Worm (Caenorhabditis elegans): Measurements from ENCODE around the gene H18N23.2.
A peak's percentile ranks its signal among the peaks of the same experiment; 100 is the strongest.

H18N23.2 gene

ce11 chrX:17627923-17628322 lies 12.7 kb downstream of the H18N23.2 start:
- TF ChIP-seq aly-1 (tag; optimal IDR thresholded peaks at IDR 0.05) (no peak), F13C5.2 (tag; optimal IDR thresholded peaks at IDR 0.05) (no peak), tbx-37 (GFP tag; conservative IDR thresholded peaks at IDR 0.05) (no peak), tra-4 (tag; optimal IDR thresholded peaks at IDR 0.05) (no peak), ceh-36 (tag; optimal IDR thresholded peaks at IDR 0.05) (no peak), B0310.2 (tag; optimal IDR thresholded peaks at IDR 0.05) (no peak), flt-1 (GFP tag; IDR thresholded peaks at IDR 0.05) (no peak), ama-1 (optimal IDR thresholded peaks at IDR 0.05) (no peak), pes-1 (GFP tag; IDR thresholded peaks at IDR 0.05) (no peak), hmg-4 (GFP tag; optimal IDR thresholded peaks at IDR 0.05) (no peak), sea-1 (GFP tag; conservative IDR thresholded peaks at IDR 0.05) (no peak), hmbx-1 (tag; optimal IDR thresholded peaks at IDR 0.05) (no peak), scrt-1 (GFP tag; IDR thresholded peaks at IDR 0.05) (no peak), tbx-11 (GFP tag; IDR thresholded peaks at IDR 0.05) (no peak), ets-7 (tag; optimal IDR thresholded peaks at IDR 0.05) (no peak)

ce11 chrX:17627382-17627781 lies 13.3 kb downstream of the H18N23.2 start:
- TF ChIP-seq B0310.2 (tag; optimal IDR thresholded peaks at IDR 0.05) (no peak), hmg-4 (GFP tag; optimal IDR thresholded peaks at IDR 0.05) (no peak), flt-1 (GFP tag; IDR thresholded peaks at IDR 0.05) (no peak), hnd-1 (tag; optimal IDR thresholded peaks at IDR 0.05) (no peak), ceh-13 (GFP tag; optimal IDR thresholded peaks at IDR 0.05) (no peak), F13C5.2 (tag; optimal IDR thresholded peaks at IDR 0.05) (no peak), ets-7 (tag; optimal IDR thresholded peaks at IDR 0.05) (no peak), sea-1 (GFP tag; conservative IDR thresholded peaks at IDR 0.05) (no peak), scrt-1 (GFP tag; IDR thresholded peaks at IDR 0.05) (no peak), tbx-37 (GFP tag; conservative IDR thresholded peaks at IDR 0.05) (no peak), ama-1 (optimal IDR thresholded peaks at IDR 0.05) (no peak), pes-1 (GFP tag; IDR thresholded peaks at IDR 0.05) (no peak), tbx-11 (GFP tag; IDR thresholded peaks at IDR 0.05) (no peak), tra-4 (tag; optimal IDR thresholded peaks at IDR 0.05) (no peak), aly-1 (tag; optimal IDR thresholded peaks at IDR 0.05) (no peak), hmbx-1 (tag; optimal IDR thresholded peaks at IDR 0.05) (no peak), ceh-36 (tag; optimal IDR thresholded peaks at IDR 0.05) (no peak)

ce11 chrX:17626599-17626998 lies 14.1 kb downstream of the H18N23.2 start:
- no peak for TF ChIP-seq hmbx-1 (tag; optimal IDR thresholded peaks at IDR 0.05)
- TF ChIP-seq ceh-13 (GFP tag; optimal IDR thresholded peaks at IDR 0.05), result no peak
- TF ChIP-seq ama-1 (optimal IDR thresholded peaks at IDR 0.05), result no peak
- no peak for TF ChIP-seq aly-1 (tag; optimal IDR thresholded peaks at IDR 0.05)
- no peak for TF ChIP-seq ets-7 (tag; optimal IDR thresholded peaks at IDR 0.05)
- TF ChIP-seq scrt-1 (GFP tag; IDR thresholded peaks at IDR 0.05), result no peak
- no peak for TF ChIP-seq B0310.2 (tag; optimal IDR thresholded peaks at IDR 0.05)
- no peak for TF ChIP-seq pes-1 (GFP tag; IDR thresholded peaks at IDR 0.05)
- no peak for TF ChIP-seq tbx-37 (GFP tag; conservative IDR thresholded peaks at IDR 0.05)
- TF ChIP-seq flt-1 (GFP tag; IDR thresholded peaks at IDR 0.05), result no peak
- no peak for TF ChIP-seq F13C5.2 (tag; optimal IDR thresholded peaks at IDR 0.05)
- TF ChIP-seq ceh-36 (tag; optimal IDR thresholded peaks at IDR 0.05), result no peak
- TF ChIP-seq hmg-4 (GFP tag; optimal IDR thresholded peaks at IDR 0.05), result no peak
- TF ChIP-seq sea-1 (GFP tag; conservative IDR thresholded peaks at IDR 0.05), result no peak
- no peak for TF ChIP-seq tra-4 (tag; optimal IDR thresholded peaks at IDR 0.05)
- TF ChIP-seq hnd-1 (tag; optimal IDR thresholded peaks at IDR 0.05), result no peak

ce11 chrX:17625729-17626128 lies 14.9 kb downstream of the H18N23.2 start:
- no peak for TF ChIP-seq scrt-1 (GFP tag; IDR thresholded peaks at IDR 0.05)
- TF ChIP-seq ceh-13 (GFP tag; optimal IDR thresholded peaks at IDR 0.05), result no peak
- no peak for TF ChIP-seq hnd-1 (tag; optimal IDR thresholded peaks at IDR 0.05)
- no peak for TF ChIP-seq B0310.2 (tag; optimal IDR thresholded peaks at IDR 0.05)
- no peak for TF ChIP-seq hmg-4 (GFP tag; optimal IDR thresholded peaks at IDR 0.05)
- TF ChIP-seq tra-4 (tag; optimal IDR thresholded peaks at IDR 0.05), result no peak
- no peak for TF ChIP-seq sea-1 (GFP tag; conservative IDR thresholded peaks at IDR 0.05)
- TF ChIP-seq tbx-37 (GFP tag; conservative IDR thresholded peaks at IDR 0.05), result no peak
- TF ChIP-seq tbx-11 (GFP tag; IDR thresholded peaks at IDR 0.05), result no peak
- TF ChIP-seq ceh-36 (tag; optimal IDR thresholded peaks at IDR 0.05), result no peak
- TF ChIP-seq ets-7 (tag; optimal IDR thresholded peaks at IDR 0.05), result no peak
- TF ChIP-seq flt-1 (GFP tag; IDR thresholded peaks at IDR 0.05), result no peak
- TF ChIP-seq aly-1 (tag; optimal IDR thresholded peaks at IDR 0.05), result no peak
- no peak for TF ChIP-seq pes-1 (GFP tag; IDR thresholded peaks at IDR 0.05)
- TF ChIP-seq ama-1 (optimal IDR thresholded peaks at IDR 0.05), result no peak

- TF ChIP-seq tra-4 (tag; optimal IDR thresholded peaks at IDR 0.05) (no peak), pes-1 (GFP tag; IDR thresholded peaks at IDR 0.05) (no peak), scrt-1 (GFP tag; IDR thresholded peaks at IDR 0.05) (no peak), tbx-11 (GFP tag; IDR thresholded peaks at IDR 0.05) (no peak)
Observed at ce11 chrX:17625245-17625644, 15.4 kb downstream of the H18N23.2 start.

ce11 chrX:17614245-17614644 lies 26.4 kb downstream of the H18N23.2 start, which contains the start of gene ncs-7:
TSS of gene ncs-7 (plus strand) at chrX:17614545.
- TF ChIP-seq tra-4 (tag; optimal IDR thresholded peaks at IDR 0.05), result no peak

ce11 chrX:17613024-17613423 lies 27.6 kb downstream of the H18N23.2 start:
- no peak for TF ChIP-seq tbx-37 (GFP tag; conservative IDR thresholded peaks at IDR 0.05)
- TF ChIP-seq tbx-11 (GFP tag; IDR thresholded peaks at IDR 0.05), result no peak
- no peak for TF ChIP-seq sea-1 (GFP tag; conservative IDR thresholded peaks at IDR 0.05)
- no peak for TF ChIP-seq pes-1 (GFP tag; IDR thresholded peaks at IDR 0.05)
- no peak for TF ChIP-seq flt-1 (GFP tag; IDR thresholded peaks at IDR 0.05)
- TF ChIP-seq B0310.2 (tag; optimal IDR thresholded peaks at IDR 0.05), result no peak
- no peak for TF ChIP-seq scrt-1 (GFP tag; IDR thresholded peaks at IDR 0.05)
- TF ChIP-seq F13C5.2 (tag; optimal IDR thresholded peaks at IDR 0.05), result no peak
- no peak for TF ChIP-seq ets-7 (tag; optimal IDR thresholded peaks at IDR 0.05)

- peak; percentile 29 for TF ChIP-seq ceh-13 (GFP tag; optimal IDR thresholded peaks at IDR 0.05)
- no peak for TF ChIP-seq F13C5.2 (tag; optimal IDR thresholded peaks at IDR 0.05)
- TF ChIP-seq tbx-11 (GFP tag; IDR thresholded peaks at IDR 0.05), result peak; percentile 67; the same call in 1 of the 2 replicates
- no peak for TF ChIP-seq hnd-1 (tag; optimal IDR thresholded peaks at IDR 0.05)
- no peak for TF ChIP-seq B0310.2 (tag; optimal IDR thresholded peaks at IDR 0.05)
- TF ChIP-seq ets-7 (tag; optimal IDR thresholded peaks at IDR 0.05), result no peak
- TF ChIP-seq pes-1 (GFP tag; IDR thresholded peaks at IDR 0.05), result peak; percentile 81
- peak; percentile 55 for TF ChIP-seq flt-1 (GFP tag; IDR thresholded peaks at IDR 0.05)
- 0 out of 2 replicates have a peak, but pooled peaks have one; percentile 34 for TF ChIP-seq tbx-37 (GFP tag; conservative IDR thresholded peaks at IDR 0.05)
- TF ChIP-seq ama-1 (optimal IDR thresholded peaks at IDR 0.05), result no peak
- TF ChIP-seq hmg-4 (GFP tag; optimal IDR thresholded peaks at IDR 0.05), result no peak
- TF ChIP-seq aly-1 (tag; optimal IDR thresholded peaks at IDR 0.05), result no peak
- no peak for TF ChIP-seq hmbx-1 (tag; optimal IDR thresholded peaks at IDR 0.05)
- TF ChIP-seq ceh-36 (tag; optimal IDR thresholded peaks at IDR 0.05), result peak; percentile 64
- TF ChIP-seq scrt-1 (GFP tag; IDR thresholded peaks at IDR 0.05), result peak; percentile 75; the same call in 1 of the 2 replicates
- TF ChIP-seq sea-1 (GFP tag; conservative IDR thresholded peaks at IDR 0.05), result peak; percentile 79; the same call in 1 of the 2 replicates
- no peak for TF ChIP-seq tra-4 (tag; optimal IDR thresholded peaks at IDR 0.05)
Observed at ce11 chrX:17611180-17611579, 29.5 kb downstream of the H18N23.2 start.
